Fruit fly (Drosophila melanogaster): Measurements from ENCODE around the gene ND-75.

The ND-75 gene

dm6 chrX:8243966-8244895 lies 7.3 kb downstream of the ND-75 start, which contains the start of gene sni (continued):
- no peak for TF ChIP-seq NC2β (GFP tag; optimal IDR thresholded peaks at IDR 0.05)
- TF ChIP-seq ssp (GFP tag; IDR thresholded peaks at IDR 0.05), result no peak
- no peak for TF ChIP-seq Mrtf (GFP tag; IDR thresholded peaks at IDR 0.05)
- TF ChIP-seq CG5953 (GFP tag; IDR thresholded peaks at IDR 0.05), result no peak
- TF ChIP-seq Trl (optimal IDR thresholded peaks at IDR 0.05), result no peak
- TF ChIP-seq Trl (GFP tag; optimal IDR thresholded peaks at IDR 0.05), result no peak
- no peak for TF ChIP-seq CG11398 (GFP tag; optimal IDR thresholded peaks at IDR 0.05)
- peak; percentile 37 for TF ChIP-seq maf-S (GFP tag; optimal IDR thresholded peaks at IDR 0.05)
- no peak for TF ChIP-seq Kr (GFP tag; optimal IDR thresholded peaks at IDR 0.05)
- peak; percentile 1 for TF ChIP-seq CG6765 (GFP tag; optimal IDR thresholded peaks at IDR 0.05)
- no peak for TF ChIP-seq CG17802 (tag; optimal IDR thresholded peaks at IDR 0.05)
- peak; percentile 5 for TF ChIP-seq PHDP (tag; optimal IDR thresholded peaks at IDR 0.05)
- TF ChIP-seq Spps (tag; optimal IDR thresholded peaks at IDR 0.05), result no peak
- TF ChIP-seq CoRest (tag; optimal IDR thresholded peaks at IDR 0.05), result no peak
- TF ChIP-seq ems (GFP tag; optimal IDR thresholded peaks at IDR 0.05), result no peak
- TF ChIP-seq klu (GFP tag; IDR thresholded peaks at IDR 0.05), result no peak
- no peak for TF ChIP-seq CG17829 (tag; optimal IDR thresholded peaks at IDR 0.05)
- 0 out of 3 replicates have a peak, but pooled peaks have one; percentile 14 for TF ChIP-seq dysf (GFP tag; IDR thresholded peaks at IDR 0.05)
- no peak for TF ChIP-seq Vsx1 (GFP tag; optimal IDR thresholded peaks at IDR 0.05)
- peak; percentile 39 for TF ChIP-seq Sry-δ (GFP tag; optimal IDR thresholded peaks at IDR 0.05)
- 0 out of 3 replicates have a peak, but pooled peaks have one; percentile 10 for TF ChIP-seq so (GFP tag; IDR thresholded peaks at IDR 0.05)
- TF ChIP-seq row (GFP tag; IDR thresholded peaks at IDR 0.05), result peak; percentile 39; the same call in 2 of the 3 replicates
- no peak for TF ChIP-seq ttk (GFP tag; IDR thresholded peaks at IDR 0.05)
- TF ChIP-seq CG32532 (GFP tag; IDR thresholded peaks at IDR 0.05), result peak; percentile 46; the same call in 1 of the 2 replicates
- TF ChIP-seq bab2 (GFP tag; optimal IDR thresholded peaks at IDR 0.05), result peak; percentile 20
- TF ChIP-seq CG32767 (GFP tag; IDR thresholded peaks at IDR 0.05), result no peak
- TF ChIP-seq Jarid2 (GFP tag; optimal IDR thresholded peaks at IDR 0.05), result no peak
- TF ChIP-seq trh (GFP tag; optimal IDR thresholded peaks at IDR 0.05), result no peak
- peak; percentile 15 for TF ChIP-seq stwl (tag; optimal IDR thresholded peaks at IDR 0.05)
- no peak for TF ChIP-seq CG4424 (GFP tag; optimal IDR thresholded peaks at IDR 0.05)
- TF ChIP-seq cato (GFP tag; optimal IDR thresholded peaks at IDR 0.05; ENCODE audit: borderline replicate concordance), result no peak
- peak; percentile 23 for TF ChIP-seq CG3281 (GFP tag; optimal IDR thresholded peaks at IDR 0.05)
- TF ChIP-seq BEAF-32 (GFP tag; optimal IDR thresholded peaks at IDR 0.05), result no peak
- no peak for TF ChIP-seq sr (GFP tag; IDR thresholded peaks at IDR 0.05)
- no peak for TF ChIP-seq CG16815 (GFP tag; optimal IDR thresholded peaks at IDR 0.05)
- TF ChIP-seq CG9215 (GFP tag; IDR thresholded peaks at IDR 0.05), result no peak
- TF ChIP-seq nmo (GFP tag; optimal IDR thresholded peaks at IDR 0.05), result peak; percentile 23
- no peak for TF ChIP-seq HHEX (GFP tag; optimal IDR thresholded peaks at IDR 0.05)
- no peak for TF ChIP-seq scrt (GFP tag; optimal IDR thresholded peaks at IDR 0.05)
- no peak for TF ChIP-seq CG7987 (GFP tag; optimal IDR thresholded peaks at IDR 0.05)
- no peak for TF ChIP-seq salm (tag; optimal IDR thresholded peaks at IDR 0.05)
- peak; percentile 78 to 94 for TF ChIP-seq insv (GFP tag; optimal IDR thresholded peaks at IDR 0.05)
- no peak for TF ChIP-seq tna (GFP tag; IDR thresholded peaks at IDR 0.05; ENCODE audit: partially characterized antibody)
- TF ChIP-seq Awh (GFP tag; IDR thresholded peaks at IDR 0.05), result no peak
- no peak for TF ChIP-seq gcm (GFP tag; optimal IDR thresholded peaks at IDR 0.05)
- TF ChIP-seq Chrac-16 (GFP tag; optimal IDR thresholded peaks at IDR 0.05), result no peak
- TF ChIP-seq Antp (GFP tag; optimal IDR thresholded peaks at IDR 0.05), result no peak
- TF ChIP-seq Camta (GFP tag; optimal IDR thresholded peaks at IDR 0.05), result no peak
- TF ChIP-seq Hsf (GFP tag; optimal IDR thresholded peaks at IDR 0.05), result no peak
